Worm (Caenorhabditis elegans) whole organism, L1 larva: ENCODE data around the gene F21D12.2.

Experiments
- C34B4.2 ChIP-seq: sonication (generic microtip); optimal IDR thresholded peaks from 2 replicates; lab custom pipeline; 2017; ENCODE audit warnings: mild to moderate bottlenecking, missing genetic modification characterization, missing compliant biosample characterization
- blmp-1 ChIP-seq: fragments of 150-350 bp; optimal IDR thresholded peaks from 2 replicates; lab custom pipeline; 2014; ENCODE audit warnings: missing biosample characterization, missing genetic modification characterization
- elt-2 ChIP-seq: sonication (generic microtip); optimal IDR thresholded peaks from 2 replicates; lab custom pipeline; 2016; ENCODE audit warnings: missing genetic modification characterization, mild to moderate bottlenecking, inconsistent platforms, missing compliant biosample characterization, missing genetic modification reagents
- lin-13 ChIP-seq: fragments of 150-350 bp; optimal IDR thresholded peaks from 2 replicates; lab custom pipeline; 2014; ENCODE audit warnings: missing biosample characterization, missing genetic modification reagents, missing genetic modification characterization
- lin-15B ChIP-seq: fragments of 150-350 bp; sonication (generic microtip); optimal IDR thresholded peaks from 3 replicates; lab custom pipeline; 2014; ENCODE audit warnings: missing biosample characterization, missing genetic modification characterization
- nhr-77 ChIP-seq: fragments of 150-350 bp; optimal IDR thresholded peaks from 2 replicates; lab custom pipeline; 2014; ENCODE audit warnings: missing biosample characterization, missing genetic modification characterization
- nhr-90 ChIP-seq: sonication (generic microtip); optimal IDR thresholded peaks from 2 replicates; lab custom pipeline; 2016; ENCODE audit warnings: mild to moderate bottlenecking, missing genetic modification characterization, missing compliant biosample characterization; ENCODE audit not compliant: poor library complexity
- pag-3 ChIP-seq: sonication (generic microtip); optimal IDR thresholded peaks from 2 replicates; lab custom pipeline; 2017; ENCODE audit warnings: missing genetic modification characterization, mild to moderate bottlenecking, missing compliant biosample characterization, antibody characterized with exemption, borderline replicate concordance; ENCODE audit not compliant: insufficient read depth
- unc-62 ChIP-seq: fragments of 150-350 bp; optimal IDR thresholded peaks from 2 replicates; lab custom pipeline; 2014; ENCODE audit warnings: missing biosample characterization, missing genetic modification reagents, missing genetic modification characterization
- zag-1 ChIP-seq: fragments of 150-350 bp; optimal IDR thresholded peaks from 2 replicates; lab custom pipeline; 2014; ENCODE audit warnings: missing biosample characterization, missing genetic modification characterization
- ztf-11 ChIP-seq, 2 experiments: sonication (generic microtip); optimal IDR thresholded peaks; 2 replicates each; lab custom pipeline; 2016 to 2017; ENCODE audit warnings: missing genetic modification characterization in 2 of 2, missing biosample characterization in 1 of 2, missing compliant biosample characterization in 1 of 2

ce11 chrII:7343668-7344067, 26.1 kb downstream of the F21D12.2 start:
- TF ChIP-seq C34B4.2, result no peak
- no peak for TF ChIP-seq blmp-1 (tag; lab: Kevin White, UChicago)
- TF ChIP-seq lin-15B (tag; lab: Kevin White, UChicago), result no peak
- TF ChIP-seq ztf-11 (tag; optimal IDR thresholded peaks at IDR 0.05; lab: Kevin White, UChicago), result no peak
- TF ChIP-seq nhr-77 (tag; lab: Kevin White, UChicago), result no peak
- no peak for TF ChIP-seq unc-62 (GFP tag; lab: Kevin White, UChicago)
- no peak for TF ChIP-seq zag-1
- no peak for TF ChIP-seq nhr-90
- no peak for TF ChIP-seq pag-3 (tag; lab: Kevin White, UChicago)
- no peak for TF ChIP-seq lin-13 (GFP tag; lab: Kevin White, UChicago)
- no peak for TF ChIP-seq elt-2 (tag; lab: Kevin White, UChicago)
